Fruit fly (Drosophila melanogaster) whole organism, embryonic: ENCODE measurements around the gene CG43922.
A peak's percentile ranks its signal among the peaks of the same experiment; 100 is the strongest.

Source experiments
- Atf3 ChIP-seq: fragments of 200-800 bp; sonication (Bioruptor generic); optimal IDR thresholded peaks from 3 replicates; lab custom pipeline; 2016; ENCODE audit warnings: missing biosample characterization, missing genetic modification characterization
- CG10462 ChIP-seq: fragments of 200-800 bp; sonication (Bioruptor generic); optimal IDR thresholded peaks from 2 replicates; lab custom pipeline; 2016; ENCODE audit warnings: missing biosample characterization, missing genetic modification characterization
- CG10543 ChIP-seq: fragments of 200-800 bp; sonication (Bioruptor generic); optimal IDR thresholded peaks from 3 replicates; lab custom pipeline; 2017; ENCODE audit warnings: missing biosample characterization, mild to moderate bottlenecking, missing genetic modification characterization, moderate library complexity
- CG13424 ChIP-seq: fragments of 200-800 bp; sonication (Bioruptor generic); optimal IDR thresholded peaks from 2 replicates; lab custom pipeline; 2019; ENCODE audit warnings: missing biosample characterization, mild to moderate bottlenecking, missing genetic modification characterization, moderate library complexity
- CG13624 ChIP-seq: fragments of 200-800 bp; sonication (Bioruptor generic); optimal IDR thresholded peaks from 2 replicates; lab custom pipeline; 2016; ENCODE audit warnings: missing biosample characterization, missing genetic modification characterization
- CG13894 ChIP-seq: fragments of 200-800 bp; sonication (Bioruptor generic); optimal IDR thresholded peaks from 3 replicates; lab custom pipeline; 2018; ENCODE audit warnings: missing biosample characterization, mild to moderate bottlenecking, missing genetic modification characterization, moderate library complexity
- CG14860 ChIP-seq: fragments of 200-800 bp; sonication (Bioruptor generic); IDR thresholded peaks from 3 replicates; pipeline ENCODE4 v1.3.6; 2022; ENCODE audit warnings: missing biosample characterization, missing genetic modification characterization; ENCODE audit not compliant: partially characterized antibody
- CG15073 ChIP-seq: fragments of 200-800 bp; sonication (Bioruptor generic); optimal IDR thresholded peaks from 2 replicates; lab custom pipeline; 2016; ENCODE audit warnings: missing biosample characterization, missing genetic modification characterization
- CG17328 ChIP-seq: fragments of 200-800 bp; sonication (Bioruptor generic); IDR thresholded peaks from 2 replicates; pipeline ENCODE4 v1.3.6; 2022; ENCODE audit warnings: missing biosample characterization, missing genetic modification characterization
- CG17359 ChIP-seq: fragments of 200-800 bp; sonication (Bioruptor generic); optimal IDR thresholded peaks from 3 replicates; lab custom pipeline; 2018; ENCODE audit warnings: missing biosample characterization, mild to moderate bottlenecking, missing genetic modification characterization, moderate library complexity
- CG2889 ChIP-seq: fragments of 200-800 bp; sonication (Bioruptor generic); IDR thresholded peaks from 3 replicates; pipeline ENCODE4 v1.3.6; 2022; ENCODE audit warnings: missing biosample characterization, missing genetic modification characterization
- CG32772 ChIP-seq: fragments of 200-800 bp; sonication (Bioruptor generic); IDR thresholded peaks from 2 replicates; pipeline ENCODE4 v1.3.6; 2022; ENCODE audit warnings: missing biosample characterization, missing genetic modification characterization
- CG33213 ChIP-seq: fragments of 200-800 bp; sonication (Bioruptor generic); optimal IDR thresholded peaks from 3 replicates; lab custom pipeline; 2016; ENCODE audit warnings: missing biosample characterization, missing genetic modification characterization
- CG34422 ChIP-seq: fragments of 200-800 bp; sonication (Bioruptor generic); IDR thresholded peaks from 3 replicates; pipeline ENCODE4 v1.3.6; 2022; ENCODE audit warnings: missing biosample characterization, missing genetic modification characterization
- CG8388 ChIP-seq: fragments of 200-800 bp; sonication (Bioruptor generic); optimal IDR thresholded peaks from 2 replicates; lab custom pipeline; 2019; ENCODE audit warnings: missing biosample characterization, mild to moderate bottlenecking, missing genetic modification characterization, moderate library complexity
- CG9437 ChIP-seq: fragments of 200-800 bp; sonication (Bioruptor generic); optimal IDR thresholded peaks from 2 replicates; lab custom pipeline; 2018; ENCODE audit warnings: missing biosample characterization, mild to moderate bottlenecking, missing genetic modification characterization
- CHES-1-like ChIP-seq: fragments of 200-800 bp; sonication (Bioruptor generic); optimal IDR thresholded peaks from 2 replicates; lab custom pipeline; 2016; ENCODE audit warnings: missing biosample characterization, missing genetic modification characterization
- Dp ChIP-seq: fragments of 200-800 bp; sonication (Bioruptor generic); optimal IDR thresholded peaks from 2 replicates; lab custom pipeline; 2018; ENCODE audit warnings: missing biosample characterization, mild to moderate bottlenecking, missing genetic modification characterization, moderate library complexity
- Hey ChIP-seq: fragments of 200-800 bp; sonication (Bioruptor generic); optimal IDR thresholded peaks from 3 replicates; lab custom pipeline; 2018; ENCODE audit warnings: missing biosample characterization, mild to moderate bottlenecking, missing genetic modification characterization
- Hr51 ChIP-seq, 2 experiments: fragments of 200-800 bp; sonication (Bioruptor generic); optimal IDR thresholded peaks; 2 replicates in 1 of 2; 3 replicates in 1 of 2; lab custom pipeline; 2016 to 2018; ENCODE audit warnings: missing biosample characterization in 2 of 2, missing genetic modification characterization in 2 of 2, mild to moderate bottlenecking in 1 of 2, moderate library complexity in 1 of 2
- Lim3 ChIP-seq: fragments of 200-800 bp; sonication (Bioruptor generic); IDR thresholded peaks from 2 replicates; pipeline ENCODE4 v1.3.6; 2022; ENCODE audit warnings: missing biosample characterization, missing genetic modification characterization
- Lpt ChIP-seq: fragments of >200 bp; optimal IDR thresholded peaks from 2 replicates; lab custom pipeline; 2018; ENCODE audit warnings: missing biosample characterization, missing genetic modification characterization
- Myb ChIP-seq: fragments of 200-800 bp; sonication (Bioruptor generic); optimal IDR thresholded peaks from 2 replicates; lab custom pipeline; 2016; ENCODE audit warnings: missing biosample characterization, missing genetic modification characterization
- Nf-YC ChIP-seq: fragments of 200-800 bp; optimal IDR thresholded peaks from 3 replicates; lab custom pipeline; 2019; ENCODE audit warnings: missing biosample characterization, mild to moderate bottlenecking, missing genetic modification characterization, moderate library complexity
- Rfx ChIP-seq: fragments of 200-800 bp; sonication (Bioruptor generic); IDR thresholded peaks from 2 replicates; pipeline ENCODE4 v1.3.6; 2022; ENCODE audit warnings: missing biosample characterization, missing genetic modification characterization
- Sry-δ ChIP-seq: fragments of 200-800 bp; sonication (Bioruptor generic); optimal IDR thresholded peaks from 2 replicates; lab custom pipeline; 2016; ENCODE audit warnings: missing biosample characterization, missing genetic modification characterization
- Stat92E ChIP-seq, 3 experiments: fragments of >200 bp in 2 of 3; fragments of 200-800 bp in 1 of 3; sonication (Bioruptor generic) in 1 of 3; optimal IDR thresholded peaks; 2 replicates each; lab custom pipeline; 2017 to 2019; ENCODE audit warnings: missing biosample characterization in 3 of 3, missing genetic modification characterization in 3 of 3, mild to moderate bottlenecking in 1 of 3, moderate library complexity in 1 of 3
- Xbp1 ChIP-seq: fragments of 200-800 bp; sonication (Bioruptor generic); optimal IDR thresholded peaks from 3 replicates; lab custom pipeline; 2016; ENCODE audit warnings: missing biosample characterization, mild to moderate bottlenecking, missing genetic modification characterization
- ab ChIP-seq: fragments of 200-800 bp; sonication (Bioruptor generic); optimal IDR thresholded peaks from 2 replicates; lab custom pipeline; 2016; ENCODE audit warnings: missing biosample characterization, missing genetic modification characterization
- cas ChIP-seq: fragments of 200-800 bp; sonication (Bioruptor generic); IDR thresholded peaks from 2 replicates; pipeline ENCODE4 v1.3.6; 2022; ENCODE audit warnings: missing biosample characterization, missing genetic modification characterization
- fd3F ChIP-seq: fragments of 200-800 bp; sonication (Bioruptor generic); optimal IDR thresholded peaks from 2 replicates; lab custom pipeline; 2018; ENCODE audit warnings: missing biosample characterization, mild to moderate bottlenecking, missing genetic modification characterization, moderate library complexity
- her ChIP-seq: fragments of 200-800 bp; sonication (Bioruptor generic); optimal IDR thresholded peaks from 2 replicates; lab custom pipeline; 2016; ENCODE audit warnings: missing biosample characterization, missing genetic modification characterization
- ken ChIP-seq: fragments of 200-800 bp; sonication (Bioruptor generic); IDR thresholded peaks from 3 replicates; pipeline ENCODE4 v1.3.6; 2022; ENCODE audit warnings: missing biosample characterization, missing genetic modification characterization
- lbe ChIP-seq: fragments of 200-800 bp; sonication (Bioruptor generic); optimal IDR thresholded peaks from 2 replicates; lab custom pipeline; 2016; ENCODE audit warnings: missing biosample characterization, mild to moderate bottlenecking, missing genetic modification characterization
- onecut ChIP-seq: fragments of 200-800 bp; sonication (Bioruptor generic); IDR thresholded peaks from 2 replicates; pipeline ENCODE4 v1.3.6; 2022; ENCODE audit warnings: missing biosample characterization, missing genetic modification characterization
- otp ChIP-seq: fragments of 200-800 bp; sonication (Bioruptor generic); IDR thresholded peaks from 3 replicates; pipeline ENCODE4, ENCODE4 v1.3.6; 2022; ENCODE audit warnings: missing biosample characterization, missing genetic modification characterization
- p53 ChIP-seq: fragments of 200-800 bp; sonication (Bioruptor generic); optimal IDR thresholded peaks from 2 replicates; lab custom pipeline; 2016; ENCODE audit warnings: missing biosample characterization, missing genetic modification characterization
- pita ChIP-seq: fragments of 200-800 bp; sonication (Bioruptor generic); optimal IDR thresholded peaks from 2 replicates; lab custom pipeline; 2017; ENCODE audit warnings: missing biosample characterization, mild to moderate bottlenecking, missing genetic modification characterization
- pros ChIP-seq: fragments of 200-800 bp; sonication (Bioruptor generic); optimal IDR thresholded peaks from 3 replicates; lab custom pipeline; 2019; ENCODE audit warnings: missing biosample characterization, mild to moderate bottlenecking, missing genetic modification characterization, moderate library complexity
- repo ChIP-seq: fragments of 200-800 bp; sonication (Bioruptor generic); optimal IDR thresholded peaks from 2 replicates; lab custom pipeline; 2016; ENCODE audit warnings: missing biosample characterization, missing genetic modification characterization
- ro ChIP-seq: fragments of 200-800 bp; sonication (Bioruptor generic); IDR thresholded peaks from 2 replicates; pipeline ENCODE4 v1.3.6; 2022; ENCODE audit warnings: missing biosample characterization, missing genetic modification characterization
- sima ChIP-seq: fragments of 200-800 bp; sonication (Bioruptor generic); optimal IDR thresholded peaks from 2 replicates; lab custom pipeline; 2016; ENCODE audit warnings: missing biosample characterization, missing genetic modification characterization
- sna ChIP-seq: fragments of 200-800 bp; sonication (Bioruptor generic); IDR thresholded peaks from 2 replicates; pipeline ENCODE4 v1.3.6; 2022; ENCODE audit warnings: missing biosample characterization, missing genetic modification characterization; ENCODE audit not compliant: partially characterized antibody
- sug ChIP-seq: fragments of 200-800 bp; optimal IDR thresholded peaks from 2 replicates; lab custom pipeline; 2019; ENCODE audit warnings: missing biosample characterization, mild to moderate bottlenecking, missing genetic modification characterization, moderate library complexity
- toy ChIP-seq: fragments of 200-800 bp; sonication (Bioruptor generic); IDR thresholded peaks from 2 replicates; pipeline ENCODE4 v1.3.6; 2022; ENCODE audit warnings: missing biosample characterization, missing genetic modification characterization
- trem ChIP-seq: fragments of 200-800 bp; optimal IDR thresholded peaks from 3 replicates; lab custom pipeline; 2019; ENCODE audit warnings: missing biosample characterization, mild to moderate bottlenecking, missing genetic modification characterization, moderate library complexity
- tup ChIP-seq: fragments of 200-800 bp; sonication (Bioruptor generic); optimal IDR thresholded peaks from 2 replicates; lab custom pipeline; 2016; ENCODE audit warnings: missing biosample characterization, mild to moderate bottlenecking, missing genetic modification characterization, moderate library complexity
- unpg ChIP-seq: fragments of 200-800 bp; sonication (Bioruptor generic); optimal IDR thresholded peaks from 3 replicates; lab custom pipeline; 2018; ENCODE audit warnings: missing biosample characterization, mild to moderate bottlenecking, missing genetic modification characterization, moderate library complexity
- zen2 ChIP-seq: fragments of 200-800 bp; sonication (Bioruptor generic); IDR thresholded peaks from 3 replicates; pipeline ENCODE4 v1.3.6; 2022; ENCODE audit warnings: missing biosample characterization, missing genetic modification characterization; ENCODE audit not compliant: partially characterized antibody

CG43922 gene

dm6 chr2L:6343084-6343873, 34.7 kb upstream of the CG43922 start (continued):
- no peak for TF ChIP-seq CHES-1-like (GFP tag; lab: Kevin White, UChicago)
- TF ChIP-seq unpg, result no peak
- 0 out of 3 replicates have a peak, but pooled peaks have one; percentile 19 for TF ChIP-seq ken (GFP tag; lab: Robert Waterston, UW)
- TF ChIP-seq Rfx (GFP tag; lab: Robert Waterston, UW), result peak; percentile 60
- peak; percentile 40 for TF ChIP-seq CG9437 (GFP tag; lab: Kevin White, UChicago)
- TF ChIP-seq Dp, result peak; percentile 95
- TF ChIP-seq Myb (GFP tag; lab: Kevin White, UChicago), result peak; percentile 34
- TF ChIP-seq Xbp1, result peak; percentile 12
- no peak for TF ChIP-seq CG15073
- peak; percentile 92 for TF ChIP-seq sug (tag; lab: Kevin White, UChicago)
- no peak for TF ChIP-seq pros
- TF ChIP-seq Stat92E (GFP tag; optimal IDR thresholded peaks at IDR 0.05; lab: Kevin White, UChicago), result peak in 1 of 3 experiments; percentile 16
- no peak for TF ChIP-seq zen2
- TF ChIP-seq onecut (GFP tag; lab: Robert Waterston, UW), result no peak
- no peak for TF ChIP-seq Lpt (GFP tag; lab: Kevin White, UChicago)
- TF ChIP-seq CG10543 (GFP tag; lab: Kevin White, UChicago), result peak; percentile 60
- no peak for TF ChIP-seq Atf3 (GFP tag; lab: Kevin White, UChicago)
- no peak for TF ChIP-seq CG2889 (GFP tag; lab: Robert Waterston, UW)
- TF ChIP-seq CG17359, result no peak
- TF ChIP-seq CG32772 (GFP tag; lab: Robert Waterston, UW), result no peak
- peak; percentile 9 for TF ChIP-seq repo (GFP tag; lab: Kevin White, UChicago)
- no peak for TF ChIP-seq CG13894
- peak; percentile 21; the same call in 1 of the 2 replicates for TF ChIP-seq CG17328 (GFP tag; lab: Robert Waterston, UW)
- TF ChIP-seq CG8388, result no peak
- no peak for TF ChIP-seq lbe (GFP tag; lab: Kevin White, UChicago)
- no peak for TF ChIP-seq toy (GFP tag; lab: Robert Waterston, UW)
- TF ChIP-seq pita (GFP tag; lab: Kevin White, UChicago), result no peak
- TF ChIP-seq Hr51 (GFP tag; optimal IDR thresholded peaks at IDR 0.05; lab: Kevin White, UChicago), result no peak
- peak; percentile 81 for TF ChIP-seq CG34422 (GFP tag; lab: Robert Waterston, UW)
- peak; percentile 26 for TF ChIP-seq Nf-YC (tag; lab: Kevin White, UChicago)
- TF ChIP-seq Hey (tag; lab: Kevin White, UChicago), result peak; percentile 60
- TF ChIP-seq sna, result no peak
- TF ChIP-seq Sry-δ (GFP tag; lab: Kevin White, UChicago), result peak; percentile 31
- no peak for TF ChIP-seq ro (GFP tag; lab: Robert Waterston, UW)
- peak; percentile 16 for TF ChIP-seq trem (tag; lab: Kevin White, UChicago)
- no peak for TF ChIP-seq fd3F
- peak; percentile 16 for TF ChIP-seq CG33213 (GFP tag; lab: Kevin White, UChicago)
- no peak for TF ChIP-seq Lim3 (GFP tag; lab: Robert Waterston, UW)
- no peak for TF ChIP-seq tup (GFP tag; lab: Kevin White, UChicago)
- TF ChIP-seq otp (GFP tag; lab: Robert Waterston, UW), result no peak
- TF ChIP-seq CG10462 (GFP tag; lab: Kevin White, UChicago), result no peak
- TF ChIP-seq p53 (GFP tag; lab: Kevin White, UChicago), result no peak
- TF ChIP-seq ab (GFP tag; lab: Kevin White, UChicago), result no peak
- TF ChIP-seq CG13624 (GFP tag; lab: Kevin White, UChicago), result peak; percentile 62
- TF ChIP-seq CG14860 (GFP tag; lab: Robert Waterston, UW), result no peak
- TF ChIP-seq her (GFP tag; lab: Kevin White, UChicago), result peak; percentile 100
- no peak for TF ChIP-seq cas (GFP tag; lab: Robert Waterston, UW)
- no peak for TF ChIP-seq sima (GFP tag; lab: Kevin White, UChicago)
- TF ChIP-seq CG13424 (tag; lab: Kevin White, UChicago), result no peak
